Worm (Caenorhabditis elegans) whole organism, L3 larva: ENCODE data around the gene irg-7.
A peak's percentile ranks its signal among the peaks of the same experiment; 100 is the strongest.

Source experiments
- ZK546.5 ChIP-seq: sonication (generic microtip); optimal IDR thresholded peaks from 2 replicates; lab custom pipeline; 2017; ENCODE audit warnings: missing biosample characterization, missing genetic modification characterization
- aly-2 ChIP-seq: fragments of 150-350 bp; optimal IDR thresholded peaks from 2 replicates; lab custom pipeline; 2014; ENCODE audit warnings: missing biosample characterization, missing genetic modification characterization
- ama-1 ChIP-seq: fragments of 150-350 bp; optimal IDR thresholded peaks from 2 replicates; lab custom pipeline; 2018
- ceh-16 ChIP-seq: sonication (generic microtip); optimal IDR thresholded peaks from 2 replicates; lab custom pipeline; 2017; ENCODE audit warnings: missing biosample characterization, missing genetic modification characterization
- ceh-28 ChIP-seq: fragments of 150-350 bp; optimal IDR thresholded peaks from 2 replicates; lab custom pipeline; 2014; ENCODE audit warnings: missing biosample characterization, missing genetic modification reagents, missing genetic modification characterization
- daf-12 ChIP-seq: fragments of 150-350 bp; optimal IDR thresholded peaks from 2 replicates; lab custom pipeline; 2014; ENCODE audit warnings: missing biosample characterization, missing genetic modification reagents, missing genetic modification characterization
- egl-27 ChIP-seq: sonication (generic microtip); optimal IDR thresholded peaks from 4 replicates; lab custom pipeline; 2017; ENCODE audit warnings: missing biosample characterization, missing genetic modification reagents, missing genetic modification characterization
- egl-5 ChIP-seq: fragments of 150-350 bp; optimal IDR thresholded peaks from 2 replicates; lab custom pipeline; 2017; ENCODE audit warnings: missing biosample characterization, missing genetic modification reagents, missing genetic modification characterization, inconsistent platforms
- elt-1 ChIP-seq: fragments of 150-350 bp; optimal IDR thresholded peaks from 2 replicates; lab custom pipeline; 2014; ENCODE audit warnings: missing biosample characterization, missing genetic modification characterization
- elt-2 ChIP-seq: sonication (generic microtip); optimal IDR thresholded peaks from 2 replicates; lab custom pipeline; 2016; ENCODE audit warnings: missing genetic modification reagents, mild to moderate bottlenecking, missing genetic modification characterization, missing compliant biosample characterization
- elt-3 ChIP-seq, 3 experiments: fragments of 150-350 bp in 1 of 3; sonication (generic microtip) in 2 of 3; optimal IDR thresholded peaks; 2 replicates in 2 of 3; 4 replicates in 1 of 3; lab custom pipeline; 2014 to 2017; ENCODE audit warnings: missing biosample characterization in 3 of 3, missing genetic modification characterization in 3 of 3
- fkh-10 ChIP-seq: sonication (generic microtip); optimal IDR thresholded peaks from 2 replicates; lab custom pipeline; 2017; ENCODE audit warnings: missing biosample characterization, missing genetic modification reagents, missing genetic modification characterization
- fkh-2 ChIP-seq: fragments of 150-350 bp; optimal IDR thresholded peaks from 2 replicates; lab custom pipeline; 2014; ENCODE audit warnings: missing biosample characterization, missing genetic modification reagents, missing genetic modification characterization
- fos-1 ChIP-seq: fragments of 150-350 bp; optimal IDR thresholded peaks from 2 replicates; lab custom pipeline; 2014; ENCODE audit warnings: missing biosample characterization, missing genetic modification characterization
- jun-1 ChIP-seq: fragments of 150-350 bp; optimal IDR thresholded peaks from 2 replicates; lab custom pipeline; 2014; ENCODE audit warnings: missing biosample characterization, missing genetic modification reagents, missing genetic modification characterization
- lin-39 ChIP-seq: fragments of 150-350 bp; optimal IDR thresholded peaks from 2 replicates; lab custom pipeline; 2018; ENCODE audit warnings: missing biosample characterization, missing genetic modification reagents, missing genetic modification characterization
- lsy-12 ChIP-seq: sonication (generic microtip); optimal IDR thresholded peaks from 2 replicates; lab custom pipeline; 2016; ENCODE audit warnings: mild to moderate bottlenecking, missing genetic modification characterization, missing compliant biosample characterization
- mdl-1 ChIP-seq: fragments of 150-350 bp; optimal IDR thresholded peaks from 2 replicates; lab custom pipeline; 2014; ENCODE audit warnings: missing biosample characterization, missing genetic modification characterization
- mml-1 ChIP-seq: fragments of 150-350 bp; sonication (generic microtip); optimal IDR thresholded peaks from 3 replicates; lab custom pipeline; 2014; ENCODE audit warnings: missing biosample characterization, missing genetic modification characterization
- nfya-1 ChIP-seq: sonication (generic microtip); optimal IDR thresholded peaks from 2 replicates; lab custom pipeline; 2017; ENCODE audit warnings: missing genetic modification characterization, mild to moderate bottlenecking, missing compliant biosample characterization, antibody characterized with exemption, moderate library complexity; ENCODE audit not compliant: insufficient read depth
- nhr-12 ChIP-seq: fragments of 150-350 bp; optimal IDR thresholded peaks from 2 replicates; lab custom pipeline; 2014; ENCODE audit warnings: missing biosample characterization, missing genetic modification characterization
- nhr-23 ChIP-seq: fragments of 150-350 bp; optimal IDR thresholded peaks from 2 replicates; lab custom pipeline; 2014; ENCODE audit warnings: missing biosample characterization, missing genetic modification reagents, missing genetic modification characterization
- nhr-237 ChIP-seq: fragments of 150-350 bp; optimal IDR thresholded peaks from 2 replicates; lab custom pipeline; 2014; ENCODE audit warnings: missing biosample characterization, missing genetic modification characterization
- nhr-25 ChIP-seq: sonication (generic microtip); optimal IDR thresholded peaks from 2 replicates; lab custom pipeline; 2017; ENCODE audit warnings: missing biosample characterization, missing genetic modification characterization
- nhr-28 ChIP-seq: fragments of 150-350 bp; optimal IDR thresholded peaks from 2 replicates; lab custom pipeline; 2014; ENCODE audit warnings: missing biosample characterization, missing genetic modification characterization
- nhr-43 ChIP-seq: sonication (generic microtip); optimal IDR thresholded peaks from 2 replicates; lab custom pipeline; 2016; ENCODE audit warnings: mild to moderate bottlenecking, missing genetic modification characterization, missing compliant biosample characterization; ENCODE audit not compliant: poor library complexity, severe bottlenecking
- nhr-67 ChIP-seq: fragments of 150-350 bp; optimal IDR thresholded peaks from 2 replicates; lab custom pipeline; 2014; ENCODE audit warnings: missing biosample characterization, missing genetic modification characterization
- nhr-76 ChIP-seq: fragments of 150-350 bp; sonication (generic microtip); optimal IDR thresholded peaks from 5 replicates; lab custom pipeline; 2014; ENCODE audit warnings: missing biosample characterization, missing genetic modification characterization
- pha-4 ChIP-seq: fragments of 150-350 bp; optimal IDR thresholded peaks from 2 replicates; lab custom pipeline; 2014; ENCODE audit warnings: missing biosample characterization, missing genetic modification reagents, missing genetic modification characterization
- pqm-1 ChIP-seq: fragments of 150-350 bp; optimal IDR thresholded peaks from 2 replicates; lab custom pipeline; 2017; ENCODE audit warnings: missing biosample characterization, missing genetic modification characterization, inconsistent platforms
- sea-2 ChIP-seq: fragments of 150-350 bp; sonication (generic microtip); optimal IDR thresholded peaks from 4 replicates; lab custom pipeline; 2014; ENCODE audit warnings: missing biosample characterization, missing genetic modification reagents, missing genetic modification characterization
- skn-1 ChIP-seq: fragments of 150-350 bp; optimal IDR thresholded peaks from 2 replicates; lab custom pipeline; 2014; ENCODE audit warnings: missing biosample characterization, missing genetic modification characterization
- snpc-4 ChIP-seq: fragments of 150-350 bp; optimal IDR thresholded peaks from 2 replicates; lab custom pipeline; 2014; ENCODE audit warnings: missing biosample characterization, missing genetic modification characterization
- tbx-2 ChIP-seq: sonication (generic microtip); optimal IDR thresholded peaks from 2 replicates; lab custom pipeline; 2016; ENCODE audit warnings: mild to moderate bottlenecking, missing genetic modification characterization, missing compliant biosample characterization
- unc-39 ChIP-seq: sonication (generic microtip); optimal IDR thresholded peaks from 4 replicates; lab custom pipeline; 2017; ENCODE audit warnings: missing biosample characterization, missing genetic modification characterization
- unc-62 ChIP-seq: fragments of 150-350 bp; sonication (generic microtip); optimal IDR thresholded peaks from 4 replicates; lab custom pipeline; 2014; ENCODE audit warnings: missing biosample characterization, missing genetic modification reagents, missing genetic modification characterization
- zag-1 ChIP-seq: fragments of 150-350 bp; optimal IDR thresholded peaks from 2 replicates; lab custom pipeline; 2014; ENCODE audit warnings: missing biosample characterization, missing genetic modification characterization
- ztf-11 ChIP-seq: fragments of 150-350 bp; optimal IDR thresholded peaks from 2 replicates; lab custom pipeline; 2014; ENCODE audit warnings: missing biosample characterization, missing genetic modification characterization
- ztf-4 ChIP-seq: fragments of 150-350 bp; optimal IDR thresholded peaks from 2 replicates; lab custom pipeline; 2014; ENCODE audit warnings: missing biosample characterization, missing genetic modification characterization

irg-7 gene

ce11 chrX:3282306-3282705 lies 38.9 kb upstream of the irg-7 start, which contains the start of gene K09C4.5:
K09C4.5 (plus strand) TSS chrX:3282631.
- TF ChIP-seq pqm-1 (tag; lab: Kevin White, UChicago): peak; percentile 30
- no peak for TF ChIP-seq unc-39
- TF ChIP-seq egl-27 (tag; lab: Kevin White, UChicago): no peak
- TF ChIP-seq mml-1 (tag; lab: Kevin White, UChicago): no peak
- TF ChIP-seq nhr-67: no peak
- TF ChIP-seq pha-4: peak; percentile 11
- no peak for TF ChIP-seq ztf-4 (tag; lab: Kevin White, UChicago)
- TF ChIP-seq nhr-12 (tag; lab: Kevin White, UChicago): no peak
- TF ChIP-seq elt-2 (tag; lab: Kevin White, UChicago): peak; percentile 49

- TF ChIP-seq nhr-28 (no peak), pqm-1 (tag; lab: Kevin White, UChicago) (no peak), unc-62 (GFP tag; lab: Kevin White, UChicago) (no peak), egl-5 (tag; lab: Kevin White, UChicago) (no peak), zag-1 (tag; lab: Kevin White, UChicago) (no peak), skn-1 (tag; lab: Kevin White, UChicago) (no peak)
These were observed 36.7 kb upstream of the irg-7 start, which contains the start of gene K09C4.10 for ce11 chrX:3280130-3280529. K09C4.10 (minus strand) TSS chrX:3280230.

- TF ChIP-seq ama-1 (lab: Kevin White, UChicago) (no peak), daf-12 (tag; lab: Kevin White, UChicago) (no peak), ceh-28 (tag; lab: Kevin White, UChicago) (no peak)
These were observed 29.1 kb upstream of the irg-7 start, which contains the start of gene K09C4.7 for ce11 chrX:3272580-3272979. K09C4.7 (plus strand) TSS chrX:3272880.

ce11 chrX:3271673-3272072 lies 28.2 kb upstream of the irg-7 start, which contains the start of gene K09C4.9:
K09C4.9 (minus strand) TSS chrX:3271773.
- TF ChIP-seq nhr-43 (tag; lab: Kevin White, UChicago) (no peak), unc-62 (GFP tag; lab: Kevin White, UChicago) (no peak), nfya-1 (no peak), nhr-23 (tag; lab: Kevin White, UChicago) (no peak)

- no peak for TF ChIP-seq ztf-4 (tag; lab: Kevin White, UChicago)
- TF ChIP-seq jun-1 (tag; lab: Kevin White, UChicago): no peak
- no peak for TF ChIP-seq pha-4
- TF ChIP-seq fkh-2 (tag; lab: Kevin White, UChicago): no peak
- TF ChIP-seq mml-1 (tag; lab: Kevin White, UChicago): no peak
- no peak for TF ChIP-seq lin-39 (tag; lab: Kevin White, UChicago)
- no peak for TF ChIP-seq nhr-28
- no peak for TF ChIP-seq nhr-76 (tag; lab: Kevin White, UChicago)
- TF ChIP-seq nhr-237 (tag; lab: Kevin White, UChicago): no peak
- no peak for TF ChIP-seq fos-1
- no peak for TF ChIP-seq fkh-10 (GFP tag; lab: Kevin White, UChicago)
- no peak for TF ChIP-seq nhr-23 (tag; lab: Kevin White, UChicago)
- TF ChIP-seq nhr-67: no peak
- TF ChIP-seq egl-27 (tag; lab: Kevin White, UChicago): no peak
- TF ChIP-seq elt-2 (tag; lab: Kevin White, UChicago): no peak
- TF ChIP-seq lsy-12 (tag; lab: Kevin White, UChicago): no peak
- TF ChIP-seq aly-2 (tag; lab: Kevin White, UChicago): no peak
- no peak for TF ChIP-seq ztf-11 (tag; lab: Kevin White, UChicago)
- TF ChIP-seq daf-12 (tag; lab: Kevin White, UChicago): no peak
These were observed 27.4 kb upstream of the irg-7 start, which contains the start of gene sul-1 for ce11 chrX:3270806-3271205. sul-1 (minus strand) TSS chrX:3270906.

- TF ChIP-seq nhr-237 (tag; lab: Kevin White, UChicago) (no peak), fos-1 (no peak), nhr-25 (no peak), mdl-1 (tag; lab: Kevin White, UChicago) (no peak), snpc-4 (tag; lab: Kevin White, UChicago) (no peak), unc-62 (GFP tag; lab: Kevin White, UChicago) (no peak), tbx-2 (tag; lab: Kevin White, UChicago) (no peak), aly-2 (tag; lab: Kevin White, UChicago) (no peak), elt-3 (tag; optimal IDR thresholded peaks at IDR 0.05; lab: Kevin White, UChicago) (no peak), ceh-16 (no peak), zag-1 (tag; lab: Kevin White, UChicago) (no peak), ceh-28 (tag; lab: Kevin White, UChicago) (no peak), egl-5 (tag; lab: Kevin White, UChicago) (no peak), skn-1 (tag; lab: Kevin White, UChicago) (no peak), elt-1 (tag; lab: Kevin White, UChicago) (no peak), elt-2 (tag; lab: Kevin White, UChicago) (no peak), ZK546.5 (tag; lab: Kevin White, UChicago) (no peak), nhr-76 (tag; lab: Kevin White, UChicago) (no peak), nhr-43 (tag; lab: Kevin White, UChicago) (no peak), sea-2 (GFP tag; lab: Kevin White, UChicago) (no peak)
- TF ChIP-seq, all 47 proteins: peak for 0
These were observed 19.2 kb upstream of the irg-7 start, which contains the start of gene fbxb-71 for ce11 chrX:3262600-3262999. fbxb-71 (plus strand) TSS chrX:3262900.
